Worm (Caenorhabditis elegans) whole organism, early embryonic: Measurements from ENCODE around the gene nadk-1.

Experiments
- B0310.2 ChIP-seq: sonication (generic microtip); optimal IDR thresholded peaks from 2 replicates; lab custom pipeline; 2016; ENCODE audit warnings: mild to moderate bottlenecking, missing genetic modification characterization, missing compliant biosample characterization
- aly-1 ChIP-seq: sonication (generic microtip); optimal IDR thresholded peaks from 2 replicates; lab custom pipeline; 2016; ENCODE audit warnings: missing genetic modification characterization, missing compliant biosample characterization
- ama-1 ChIP-seq: fragments of 150-350 bp; optimal IDR thresholded peaks from 2 replicates; lab custom pipeline; 2014
- flt-1 ChIP-seq: fragments of 200-800 bp; sonication (Bioruptor generic); IDR thresholded peaks from 2 replicates; pipeline ENCODE4 v1.3.6; 2022; ENCODE audit warnings: missing genetic modification characterization, missing compliant biosample characterization
- hmg-4 ChIP-seq: fragments of 200-800 bp; sonication (Bioruptor generic); optimal IDR thresholded peaks from 2 replicates; lab custom pipeline; 2018; ENCODE audit warnings: mild to moderate bottlenecking, missing genetic modification characterization, missing compliant biosample characterization
- scrt-1 ChIP-seq: fragments of 200-800 bp; sonication (Bioruptor generic); IDR thresholded peaks from 2 replicates; pipeline ENCODE4 v1.3.6; 2022; ENCODE audit warnings: missing genetic modification characterization, missing compliant biosample characterization

DNA sequence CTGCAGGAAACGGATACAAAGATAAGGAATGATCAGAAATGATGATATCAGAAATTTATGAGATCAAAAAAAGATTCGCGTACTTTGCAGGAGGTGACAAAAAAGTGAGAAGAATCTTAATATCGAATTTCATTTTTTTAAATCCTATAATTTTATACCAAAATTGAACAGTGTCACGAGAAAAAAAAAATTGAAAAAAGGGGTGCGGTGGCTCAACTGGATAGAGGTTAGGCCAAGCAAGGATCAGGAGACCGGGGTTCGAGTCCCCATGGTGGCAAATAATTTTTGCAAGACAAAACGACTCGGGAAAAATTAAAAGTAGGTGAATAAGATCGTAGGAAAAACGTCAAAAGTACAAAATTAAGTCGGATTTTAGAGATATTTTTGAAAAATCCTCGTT lies 13.5 kb downstream of the nadk-1 start:
- TF ChIP-seq hmg-4 (GFP tag; lab: Kevin White, UChicago) = no peak
- TF ChIP-seq flt-1 (GFP tag; lab: Robert Waterston, UW) = no peak
- no peak for TF ChIP-seq ama-1 (lab: Kevin White, UChicago)
- TF ChIP-seq aly-1 (tag; lab: Kevin White, UChicago) = no peak
- TF ChIP-seq B0310.2 = no peak
- TF ChIP-seq scrt-1 (GFP tag; lab: Robert Waterston, UW) = no peak
